Fruit fly (Drosophila melanogaster) whole organism, embryonic: ENCODE measurements around the gene SIDL.

ENCODE experiments used
- ATbp ChIP-seq: fragments of 200-800 bp; sonication (Bioruptor generic); optimal IDR thresholded peaks from 2 replicates; lab custom pipeline; 2017; ENCODE audit warnings: missing biosample characterization, mild to moderate bottlenecking, missing genetic modification characterization, missing genetic modification reagents
- BEAF-32 ChIP-seq: fragments of 200-800 bp; sonication (Bioruptor generic); optimal IDR thresholded peaks from 3 replicates; lab custom pipeline; 2017; ENCODE audit warnings: missing biosample characterization, missing genetic modification characterization, mild to moderate bottlenecking, moderate library complexity, missing genetic modification reagents
- CG10267 ChIP-seq: fragments of 200-800 bp; sonication (Bioruptor generic); optimal IDR thresholded peaks from 2 replicates; lab custom pipeline; 2018; ENCODE audit warnings: missing biosample characterization, mild to moderate bottlenecking, missing genetic modification characterization, moderate library complexity
- CG10654 ChIP-seq: fragments of 200-800 bp; sonication (Bioruptor generic); optimal IDR thresholded peaks from 2 replicates; lab custom pipeline; 2016; ENCODE audit warnings: missing biosample characterization, missing genetic modification characterization
- CG11085 ChIP-seq: fragments of 200-800 bp; sonication (Bioruptor generic); IDR thresholded peaks from 2 replicates; pipeline ENCODE4 v1.3.6; 2022; ENCODE audit warnings: missing biosample characterization, missing genetic modification characterization
- CG1233 ChIP-seq: fragments of 200-800 bp; sonication (Bioruptor generic); optimal IDR thresholded peaks from 4 replicates; lab custom pipeline; 2018; ENCODE audit warnings: missing biosample characterization, mild to moderate bottlenecking, missing genetic modification characterization
- CG12659 ChIP-seq: fragments of 200-800 bp; sonication (Bioruptor generic); optimal IDR thresholded peaks from 3 replicates; lab custom pipeline; 2017; ENCODE audit warnings: mild to moderate bottlenecking, missing biosample characterization, missing genetic modification reagents, missing genetic modification characterization
- CG13296 ChIP-seq: fragments of 200-800 bp; sonication (Bioruptor generic); optimal IDR thresholded peaks from 3 replicates; lab custom pipeline; 2018; ENCODE audit warnings: missing biosample characterization, mild to moderate bottlenecking, missing genetic modification characterization
- CG14441 ChIP-seq: fragments of 200-800 bp; sonication (Bioruptor generic); IDR thresholded peaks from 2 replicates; pipeline ENCODE4 v1.3.6; 2022; ENCODE audit warnings: missing biosample characterization, missing genetic modification characterization
- CG1603 ChIP-seq: fragments of 200-800 bp; sonication (Bioruptor generic); optimal IDR thresholded peaks from 2 replicates; lab custom pipeline; 2019; ENCODE audit warnings: missing biosample characterization, mild to moderate bottlenecking, missing genetic modification characterization, moderate library complexity
- CG2116 ChIP-seq: fragments of 200-800 bp; sonication (Bioruptor generic); optimal IDR thresholded peaks from 3 replicates; lab custom pipeline; 2018; ENCODE audit warnings: missing biosample characterization, mild to moderate bottlenecking, missing genetic modification characterization
- CG30020 ChIP-seq: fragments of 200-800 bp; optimal IDR thresholded peaks from 2 replicates; lab custom pipeline; 2019; ENCODE audit warnings: missing biosample characterization, mild to moderate bottlenecking, missing genetic modification characterization, moderate library complexity
- CG3726 ChIP-seq: fragments of 200-800 bp; sonication (Bioruptor generic); IDR thresholded peaks from 3 replicates; pipeline ENCODE4, ENCODE4 v1.3.6; 2022; ENCODE audit warnings: missing biosample characterization, missing genetic modification characterization
- CG42726 ChIP-seq: fragments of 200-800 bp; sonication (Bioruptor generic); IDR thresholded peaks from 2 replicates; pipeline ENCODE4 v1.3.6; 2022; ENCODE audit warnings: missing biosample characterization, missing genetic modification characterization; ENCODE audit not compliant: partially characterized antibody
- CG6854 ChIP-seq: fragments of 200-800 bp; sonication (Bioruptor generic); optimal IDR thresholded peaks from 3 replicates; lab custom pipeline; 2017; ENCODE audit warnings: missing biosample characterization, mild to moderate bottlenecking, missing genetic modification characterization
- CG7839 ChIP-seq: fragments of 200-800 bp; sonication (Bioruptor generic); optimal IDR thresholded peaks from 3 replicates; lab custom pipeline; 2018; ENCODE audit warnings: missing biosample characterization, mild to moderate bottlenecking, missing genetic modification characterization, moderate library complexity
- CG8924 ChIP-seq: fragments of 200-800 bp; optimal IDR thresholded peaks from 3 replicates; lab custom pipeline; 2019; ENCODE audit warnings: missing biosample characterization, mild to moderate bottlenecking, missing genetic modification characterization, moderate library complexity
- CoRest ChIP-seq: fragments of 200-800 bp; sonication (Bioruptor generic); optimal IDR thresholded peaks from 3 replicates; lab custom pipeline; 2018; ENCODE audit warnings: missing biosample characterization, mild to moderate bottlenecking, missing genetic modification characterization, moderate library complexity
- Deaf1 ChIP-seq: fragments of 200-800 bp; optimal IDR thresholded peaks from 3 replicates; lab custom pipeline; 2019; ENCODE audit warnings: missing biosample characterization, mild to moderate bottlenecking, missing genetic modification characterization, moderate library complexity
- Dfd ChIP-seq, 2 experiments: fragments of >200 bp; optimal IDR thresholded peaks; 2 replicates each; lab custom pipeline; 2017; ENCODE audit warnings: missing biosample characterization in 2 of 2, missing genetic modification characterization in 2 of 2
- Dp ChIP-seq: fragments of 200-800 bp; sonication (Bioruptor generic); optimal IDR thresholded peaks from 2 replicates; lab custom pipeline; 2018; ENCODE audit warnings: missing biosample characterization, mild to moderate bottlenecking, missing genetic modification characterization, moderate library complexity
- E2f1 ChIP-seq: fragments of 200-800 bp; sonication (Bioruptor generic); IDR thresholded peaks from 2 replicates; pipeline ENCODE4 v1.3.6; 2022; ENCODE audit warnings: missing biosample characterization, missing genetic modification characterization
- Ets65A ChIP-seq: fragments of 200-800 bp; sonication (Bioruptor generic); peaks from one replicate; lab custom pipeline; 2016; ENCODE audit warnings: missing biosample characterization, missing genetic modification characterization
- Fer3 ChIP-seq: fragments of 200-800 bp; sonication (Bioruptor generic); optimal IDR thresholded peaks from 2 replicates; lab custom pipeline; 2018; ENCODE audit warnings: missing biosample characterization, mild to moderate bottlenecking, missing genetic modification characterization, moderate library complexity
- Pdp1 ChIP-seq, 2 experiments: fragments of 200-800 bp; sonication (Bioruptor generic); optimal IDR thresholded peaks; 3 replicates each; lab custom pipeline; 2016; ENCODE audit warnings: missing biosample characterization in 2 of 2, missing genetic modification characterization in 2 of 2, mild to moderate bottlenecking in 1 of 2, moderate library complexity in 1 of 2
- Scr ChIP-seq: fragments of 200-800 bp; sonication (Bioruptor generic); IDR thresholded peaks from 2 replicates; pipeline ENCODE4 v1.3.6; 2022; ENCODE audit warnings: missing biosample characterization, missing genetic modification characterization; ENCODE audit not compliant: partially characterized antibody
- Sry-δ ChIP-seq: fragments of 200-800 bp; sonication (Bioruptor generic); optimal IDR thresholded peaks from 2 replicates; lab custom pipeline; 2016; ENCODE audit warnings: missing biosample characterization, missing genetic modification characterization
- Xrp1 ChIP-seq: fragments of 200-800 bp; sonication (Bioruptor generic); IDR thresholded peaks from 2 replicates; pipeline ENCODE4 v1.3.6; 2022; ENCODE audit warnings: missing biosample characterization, missing genetic modification characterization
- ac ChIP-seq: fragments of 200-800 bp; sonication (Bioruptor generic); optimal IDR thresholded peaks from 3 replicates; lab custom pipeline; 2017; ENCODE audit warnings: missing biosample characterization, mild to moderate bottlenecking, missing genetic modification characterization
- amos ChIP-seq: fragments of 200-800 bp; sonication (Bioruptor generic); IDR thresholded peaks from 2 replicates; pipeline ENCODE4 v1.3.6; 2022; ENCODE audit warnings: missing biosample characterization, missing genetic modification characterization; ENCODE audit not compliant: partially characterized antibody
- bbx ChIP-seq: fragments of 200-800 bp; sonication (Bioruptor generic); IDR thresholded peaks from 2 replicates; pipeline ENCODE4 v1.3.6; 2022; ENCODE audit warnings: missing biosample characterization, missing genetic modification characterization; ENCODE audit not compliant: partially characterized antibody
- cg ChIP-seq: fragments of 200-800 bp; sonication (Bioruptor generic); optimal IDR thresholded peaks from 3 replicates; lab custom pipeline; 2019; ENCODE audit warnings: missing biosample characterization, mild to moderate bottlenecking, missing genetic modification characterization, moderate library complexity
- chinmo ChIP-seq: fragments of 200-800 bp; sonication (Bioruptor generic); IDR thresholded peaks from 4 replicates; pipeline ENCODE4 v1.3.6; 2022; ENCODE audit warnings: missing biosample characterization, missing genetic modification characterization; ENCODE audit not compliant: partially characterized antibody
- eyg ChIP-seq: fragments of 200-800 bp; sonication (Bioruptor generic); optimal IDR thresholded peaks from 3 replicates; lab custom pipeline; 2016; ENCODE audit warnings: missing biosample characterization, missing genetic modification characterization
- grau ChIP-seq: fragments of 200-800 bp; optimal IDR thresholded peaks from 3 replicates; lab custom pipeline; 2019; ENCODE audit warnings: missing biosample characterization, mild to moderate bottlenecking, missing genetic modification characterization, moderate library complexity
- ken ChIP-seq: fragments of 200-800 bp; sonication (Bioruptor generic); IDR thresholded peaks from 3 replicates; pipeline ENCODE4 v1.3.6; 2022; ENCODE audit warnings: missing biosample characterization, missing genetic modification characterization
- knrl ChIP-seq: fragments of 200-800 bp; sonication (Bioruptor generic); IDR thresholded peaks from 3 replicates; pipeline ENCODE4 v1.3.6; 2022; ENCODE audit warnings: missing biosample characterization, missing genetic modification characterization; ENCODE audit not compliant: partially characterized antibody
- phol ChIP-seq: fragments of 200-800 bp; sonication (Bioruptor generic); optimal IDR thresholded peaks from 3 replicates; lab custom pipeline; 2018; ENCODE audit warnings: missing biosample characterization, mild to moderate bottlenecking, missing genetic modification characterization, moderate library complexity
- sens-2 ChIP-seq: fragments of 200-800 bp; sonication (Bioruptor generic); IDR thresholded peaks from 2 replicates; pipeline ENCODE4 v1.3.6; 2022; ENCODE audit warnings: missing biosample characterization, missing genetic modification characterization
- so ChIP-seq: fragments of 200-800 bp; sonication (Bioruptor generic); IDR thresholded peaks from 3 replicates; pipeline ENCODE4 v1.3.6; 2022; ENCODE audit warnings: missing biosample characterization, missing genetic modification characterization
- sug ChIP-seq: fragments of 200-800 bp; optimal IDR thresholded peaks from 2 replicates; lab custom pipeline; 2019; ENCODE audit warnings: missing biosample characterization, mild to moderate bottlenecking, missing genetic modification characterization, moderate library complexity
- tgo ChIP-seq: fragments of 200-800 bp; sonication (Bioruptor generic); IDR thresholded peaks from 3 replicates; pipeline ENCODE4 v1.3.6; 2022; ENCODE audit warnings: missing biosample characterization, missing genetic modification characterization
- tna ChIP-seq: fragments of 200-800 bp; sonication (Bioruptor generic); IDR thresholded peaks from 2 replicates; pipeline ENCODE4 v1.3.6; 2022; ENCODE audit warnings: missing biosample characterization, missing genetic modification characterization; ENCODE audit not compliant: partially characterized antibody
- twi ChIP-seq: fragments of 200-800 bp; optimal IDR thresholded peaks from 2 replicates; lab custom pipeline; 2019; ENCODE audit warnings: missing biosample characterization, mild to moderate bottlenecking, missing genetic modification characterization, moderate library complexity
- vnd ChIP-seq: fragments of 200-800 bp; sonication (Bioruptor generic); IDR thresholded peaks from 3 replicates; pipeline ENCODE4 v1.3.6; 2022; ENCODE audit warnings: missing biosample characterization, missing genetic modification characterization; ENCODE audit not compliant: partially characterized antibody
- vvl ChIP-seq: fragments of 200-800 bp; sonication (Bioruptor generic); IDR thresholded peaks from 2 replicates; pipeline ENCODE4 v1.3.6; 2022; ENCODE audit warnings: missing biosample characterization, missing genetic modification characterization
- zfh2 ChIP-seq: fragments of 200-800 bp; sonication (Bioruptor generic); optimal IDR thresholded peaks from 2 replicates; lab custom pipeline; 2016; ENCODE audit warnings: missing biosample characterization, missing genetic modification characterization

Gene SIDL

DNA sequence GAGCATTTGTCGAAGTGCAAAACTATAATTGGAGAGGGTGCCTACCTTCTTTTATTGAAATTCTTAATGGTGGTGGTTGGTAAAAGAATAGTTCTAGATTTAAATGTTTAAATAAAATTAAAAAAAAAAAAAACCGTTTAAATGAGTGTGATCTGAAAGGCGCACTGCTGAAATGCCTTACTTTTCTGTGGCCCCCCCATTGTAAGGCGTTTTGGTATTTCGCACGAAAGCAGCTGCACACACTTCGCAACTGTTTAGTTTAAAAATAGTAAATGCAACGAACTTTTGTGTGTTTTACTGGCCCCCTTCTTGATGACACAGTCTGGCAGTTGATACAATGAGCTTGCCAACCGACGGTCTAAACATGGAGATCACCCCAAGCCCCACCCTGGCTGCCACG, 49.8 kb upstream of the SIDL start, which contains the start of the genes CG14864 and Zip88E (continued):
- no peak for TF ChIP-seq ac (GFP tag; lab: Kevin White, UChicago)
- TF ChIP-seq CG1603 (tag; lab: Kevin White, UChicago) = peak; percentile 17
- no peak for TF ChIP-seq cg (GFP tag; lab: Kevin White, UChicago)
- no peak for TF ChIP-seq CG7839 (tag; lab: Kevin White, UChicago)
- TF ChIP-seq E2f1 (GFP tag; lab: Robert Waterston, UW) = no peak
- peak; percentile 17 for TF ChIP-seq sug (tag; lab: Kevin White, UChicago)
- TF ChIP-seq CG13296 (GFP tag; lab: Kevin White, UChicago) = no peak
- TF ChIP-seq ken (GFP tag; lab: Robert Waterston, UW) = no peak
- TF ChIP-seq Scr (GFP tag; lab: Robert Waterston, UW) = 0 out of 2 replicates have a peak, but pooled peaks have one; percentile 17
- peak; percentile 17 for TF ChIP-seq CG10267
- peak in 1 of 2 experiments; percentile 15 for TF ChIP-seq Pdp1 (GFP tag; optimal IDR thresholded peaks at IDR 0.05; lab: Kevin White, UChicago)
- no peak for TF ChIP-seq zfh2 (GFP tag; lab: Kevin White, UChicago)
- TF ChIP-seq Dp (GFP tag; lab: Kevin White, UChicago) = peak; percentile 73
- TF ChIP-seq Sry-δ = peak; percentile 20
- TF ChIP-seq BEAF-32 (GFP tag; lab: Kevin White, UChicago) = peak; percentile 34
- no peak for TF ChIP-seq Dfd (GFP tag; optimal IDR thresholded peaks at IDR 0.05; lab: Kevin White, UChicago)
- no peak for TF ChIP-seq tgo (GFP tag; lab: Robert Waterston, UW)
- peak; percentile 9 for TF ChIP-seq CoRest (tag; lab: Kevin White, UChicago)
- 0 out of 2 replicates have a peak, but pooled peaks have one; percentile 10 for TF ChIP-seq vvl (GFP tag; lab: Robert Waterston, UW)
- TF ChIP-seq phol (tag; lab: Kevin White, UChicago) = peak; percentile 17
- TF ChIP-seq twi (tag; lab: Kevin White, UChicago) = no peak
- no peak for TF ChIP-seq CG10654
- no peak for TF ChIP-seq CG3726 (GFP tag; lab: Robert Waterston, UW)
- TF ChIP-seq CG1233 (GFP tag; lab: Kevin White, UChicago) = no peak
- peak; percentile 71 for TF ChIP-seq CG2116 (GFP tag; lab: Kevin White, UChicago)
- TF ChIP-seq CG42726 (GFP tag; lab: Robert Waterston, UW) = 0 out of 2 replicates have a peak, but pooled peaks have one; percentile 23
- TF ChIP-seq CG12659 (GFP tag; lab: Kevin White, UChicago) = peak; percentile 17
- no peak for TF ChIP-seq tna (GFP tag; lab: Robert Waterston, UW)
- TF ChIP-seq so (GFP tag; lab: Robert Waterston, UW) = no peak
- TF ChIP-seq CG11085 (GFP tag; lab: Robert Waterston, UW) = no peak

DNA sequence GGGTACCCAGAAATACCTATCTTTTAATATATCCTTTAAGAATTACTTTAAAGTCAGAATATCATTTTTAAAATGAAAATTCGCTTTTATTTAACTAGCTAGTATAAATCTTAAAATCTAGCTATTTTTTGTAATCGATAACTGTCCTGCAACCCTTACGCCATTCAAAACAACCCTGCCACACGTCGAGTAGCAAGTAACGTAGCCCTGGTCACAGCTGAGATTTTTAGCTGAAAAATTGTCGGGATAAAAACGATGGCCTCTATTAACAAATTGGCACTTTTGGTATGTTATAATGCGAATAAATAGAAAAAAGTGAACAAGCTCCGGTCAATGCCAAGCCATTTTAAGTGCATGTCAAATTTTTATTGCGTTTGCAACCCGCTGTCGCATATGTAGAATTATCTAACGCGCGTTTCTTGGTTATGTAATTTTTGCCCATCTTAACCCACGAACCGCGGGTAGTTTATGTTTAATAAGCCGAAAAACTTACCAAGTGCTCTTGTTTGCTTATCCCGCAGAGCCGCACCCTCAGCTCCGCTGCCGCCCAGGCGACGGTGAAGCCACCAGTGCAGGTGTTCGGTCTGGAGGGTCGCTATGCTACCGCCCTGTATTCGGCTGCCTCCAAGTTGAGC, 46.8 kb upstream of the SIDL start, which contains the start of gene ATPsynO:
Gene ATPsynO, plus strand, starts transcription at position 186 of the 635 bp plus-strand sequence.
- TF ChIP-seq vnd (GFP tag; lab: Robert Waterston, UW) = 0 out of 3 replicates have a peak, but pooled peaks have one; percentile 32
- peak; percentile 7; the same call in 1 of the 2 replicates for TF ChIP-seq amos (GFP tag; lab: Robert Waterston, UW)
- TF ChIP-seq Ets65A (GFP tag; lab: Kevin White, UChicago) = peak; percentile 60
- TF ChIP-seq CG30020 = peak; percentile 60
- peak; percentile 18 for TF ChIP-seq CG8924 (tag; lab: Kevin White, UChicago)
- TF ChIP-seq chinmo (GFP tag; lab: Robert Waterston, UW) = peak; percentile 59; the same call in 1 of the 4 replicates
- no peak for TF ChIP-seq ac (GFP tag; lab: Kevin White, UChicago)
- TF ChIP-seq eyg = peak; percentile 11
- no peak for TF ChIP-seq ATbp (GFP tag; lab: Kevin White, UChicago)
- TF ChIP-seq grau (tag; lab: Kevin White, UChicago) = peak; percentile 44
- TF ChIP-seq CG14441 (GFP tag; lab: Robert Waterston, UW) = no peak
- TF ChIP-seq CG6854 = no peak
- TF ChIP-seq sens-2 = peak; percentile 71
- TF ChIP-seq Xrp1 = 0 out of 2 replicates have a peak, but pooled peaks have one; percentile 14
- TF ChIP-seq bbx (GFP tag; lab: Robert Waterston, UW) = 0 out of 2 replicates have a peak, but pooled peaks have one; percentile 41
- TF ChIP-seq knrl (GFP tag; lab: Robert Waterston, UW) = no peak
- peak; percentile 23 for TF ChIP-seq Fer3
- no peak for TF ChIP-seq Deaf1 (tag; lab: Kevin White, UChicago)
- peak in 1 of 2 experiments; percentile 99 for TF ChIP-seq Pdp1 (GFP tag; optimal IDR thresholded peaks at IDR 0.05; lab: Kevin White, UChicago)
